Worm (Caenorhabditis elegans): Measurements from ENCODE around the gene M03A8.3.
A peak's percentile ranks its signal among the peaks of the same experiment; 100 is the strongest.

The M03A8.3 gene

ce11 chrX:6784181-6784580, 15.7 kb upstream of the M03A8.3 start, which contains the start of gene bgal-2:
TSS of gene bgal-2 (plus strand) at chrX:6784411.
- peak; percentile 55 for TF ChIP-seq nhr-80 (tag; optimal IDR thresholded peaks at IDR 0.05)
- TF ChIP-seq madf-6 (GFP tag; IDR thresholded peaks at IDR 0.05) = no peak

ce11 chrX:6788965-6789573, 10.8 kb upstream of the M03A8.3 start, which contains the start of gene sgca-1:
TSS of gene sgca-1 (minus strand) at chrX:6789548.
- TF ChIP-seq atf-7 (tag; optimal IDR thresholded peaks at IDR 0.05) = peak; percentile 10
- TF ChIP-seq nhr-80 (tag; optimal IDR thresholded peaks at IDR 0.05) = peak; percentile 78
- 0 out of 2 replicates have a peak, but pooled peaks have one; percentile 10 for TF ChIP-seq cebp-1 (GFP tag; IDR thresholded peaks at IDR 0.05)
- TF ChIP-seq cebp-1 (tag; optimal IDR thresholded peaks at IDR 0.05) = peak; percentile 74
- peak; percentile 36 for TF ChIP-seq nhr-90 (tag; optimal IDR thresholded peaks at IDR 0.05)
- no peak for TF ChIP-seq T07F8.4 (tag; optimal IDR thresholded peaks at IDR 0.05)
- no peak for TF ChIP-seq lin-54 (GFP tag; optimal IDR thresholded peaks at IDR 0.05)
- TF ChIP-seq ets-4 (GFP tag; optimal IDR thresholded peaks at IDR 0.05) = peak; percentile 74

- TF ChIP-seq hsf-1 (GFP tag; IDR thresholded peaks at IDR 0.05) (peak; percentile 50; the same call in 1 of the 2 replicates), dpl-1 (GFP tag; optimal IDR thresholded peaks at IDR 0.05) (no peak), atf-7 (tag; optimal IDR thresholded peaks at IDR 0.05) (no peak)
These were observed 9.4 kb upstream of the M03A8.3 start for ce11 chrX:6790457-6790856.

- TF ChIP-seq ztf-22 (GFP tag; optimal IDR thresholded peaks at IDR 0.05) = no peak
- TF ChIP-seq K11D2.4 (GFP tag; IDR thresholded peaks at IDR 0.05) = no peak
- TF ChIP-seq ztf-28 (GFP tag; IDR thresholded peaks at IDR 0.05) = no peak
- TF ChIP-seq efl-1 (GFP tag; optimal IDR thresholded peaks at IDR 0.05) = no peak
- TF ChIP-seq attf-6 (GFP tag; IDR thresholded peaks at IDR 0.05) = no peak
- TF ChIP-seq bed-2 (GFP tag; IDR thresholded peaks at IDR 0.05) = no peak
- no peak for TF ChIP-seq bed-1 (GFP tag; IDR thresholded peaks at IDR 0.05)
- TF ChIP-seq madf-8 (GFP tag; conservative IDR thresholded peaks at IDR 0.05) = no peak
These were observed 8.9 kb upstream of the M03A8.3 start, which contains the start of gene asp-3 for ce11 chrX:6790986-6791385. TSS of gene asp-3 (plus strand) at chrX:6791064.

- TF ChIP-seq T26A5.8 (tag; optimal IDR thresholded peaks at IDR 0.05) (no peak), nhr-80 (tag; optimal IDR thresholded peaks at IDR 0.05) (peak; percentile 63), unc-62 (GFP tag; optimal IDR thresholded peaks at IDR 0.05) (no peak), bed-1 (GFP tag; IDR thresholded peaks at IDR 0.05) (no peak), lin-26 (GFP tag; IDR thresholded peaks at IDR 0.05) (no peak), Y79H2A.3 (GFP tag; conservative IDR thresholded peaks at IDR 0.05) (0 out of 2 replicates have a peak, but pooled peaks have one; percentile 26), dpl-1 (GFP tag; optimal IDR thresholded peaks at IDR 0.05) (no peak), somi-1 (GFP tag; optimal IDR thresholded peaks at IDR 0.05) (no peak), zfh-2 (GFP tag; conservative IDR thresholded peaks at IDR 0.05) (no peak), F33H1.4 (GFP tag; IDR thresholded peaks at IDR 0.05) (no peak), sdz-38 (tag; optimal IDR thresholded peaks at IDR 0.05) (no peak), D2030.7 (GFP tag; IDR thresholded peaks at IDR 0.05) (no peak), ztf-3 (GFP tag; optimal IDR thresholded peaks at IDR 0.05) (no peak), lin-54 (GFP tag; optimal IDR thresholded peaks at IDR 0.05) (no peak), egl-18 (GFP tag; IDR thresholded peaks at IDR 0.05) (no peak), let-607 (tag; optimal IDR thresholded peaks at IDR 0.05) (peak in 1 of 2 experiments; percentile 10), nfya-2 (GFP tag; IDR thresholded peaks at IDR 0.05) (no peak), repo-1 (tag; optimal IDR thresholded peaks at IDR 0.05) (no peak), xnd-1 (tag; optimal IDR thresholded peaks at IDR 0.05) (no peak), bed-2 (GFP tag; IDR thresholded peaks at IDR 0.05) (no peak), madf-3 (GFP tag; IDR thresholded peaks at IDR 0.05) (no peak), Y53G8AR.9 (GFP tag; conservative IDR thresholded peaks at IDR 0.05) (peak; percentile 90), ztf-18 (tag; optimal IDR thresholded peaks at IDR 0.05) (no peak), hlh-26 (GFP tag; conservative IDR thresholded peaks at IDR 0.05) (no peak), F57A8.1 (GFP tag; optimal IDR thresholded peaks at IDR 0.05) (no peak), Y53F4B.3 (GFP tag; IDR thresholded peaks at IDR 0.05) (no peak)
These were observed 7.4 kb upstream of the M03A8.3 start for ce11 chrX:6792281-6793003.
